Worm (Caenorhabditis elegans) whole organism, late embryonic: ENCODE results near the gene C37C3.18.

Experiments used
- C08G9.2 ChIP-seq: sonication (generic microtip); optimal IDR thresholded peaks from 2 replicates; lab custom pipeline; 2016; ENCODE audit warnings: mild to moderate bottlenecking, missing genetic modification characterization, moderate library complexity, missing compliant biosample characterization
- F13H6.1 ChIP-seq: sonication (generic microtip); optimal IDR thresholded peaks from 2 replicates; lab custom pipeline; 2016; ENCODE audit warnings: missing genetic modification characterization, missing compliant biosample characterization
- K09A11.1 ChIP-seq: sonication (generic microtip); optimal IDR thresholded peaks from 2 replicates; lab custom pipeline; 2017; ENCODE audit warnings: antibody characterized with exemption, mild to moderate bottlenecking, missing genetic modification characterization, missing compliant biosample characterization; ENCODE audit not compliant: insufficient read depth
- T23F11.4 ChIP-seq: fragments of 200-800 bp; sonication (Bioruptor generic); optimal IDR thresholded peaks from 2 replicates; lab custom pipeline; 2018; ENCODE audit warnings: mild to moderate bottlenecking, missing genetic modification characterization, missing compliant biosample characterization
- ahr-1 ChIP-seq: sonication (generic microtip); optimal IDR thresholded peaks from 2 replicates; lab custom pipeline; 2016; ENCODE audit warnings: missing genetic modification characterization, missing compliant biosample characterization
- ama-1 ChIP-seq: fragments of 150-350 bp; optimal IDR thresholded peaks from 2 replicates; lab custom pipeline; 2014
- ceh-2 ChIP-seq: sonication (generic microtip); optimal IDR thresholded peaks from 2 replicates; lab custom pipeline; 2016; ENCODE audit warnings: missing genotype, missing genetic modification characterization, missing compliant biosample characterization
- ceh-30 ChIP-seq: fragments of 150-350 bp; optimal IDR thresholded peaks from 2 replicates; lab custom pipeline; 2014; ENCODE audit warnings: missing biosample characterization, missing genetic modification characterization
- ceh-31 ChIP-seq: sonication (generic microtip); optimal IDR thresholded peaks from 2 replicates; lab custom pipeline; 2016; ENCODE audit warnings: missing genetic modification characterization, missing compliant biosample characterization
- ceh-34 ChIP-seq: sonication (generic microtip); optimal IDR thresholded peaks from 2 replicates; lab custom pipeline; 2016; ENCODE audit warnings: mild to moderate bottlenecking, missing genetic modification characterization, missing compliant biosample characterization
- ceh-48 ChIP-seq: sonication (generic microtip); optimal IDR thresholded peaks from 2 replicates; lab custom pipeline; 2016; ENCODE audit warnings: missing genetic modification characterization, inconsistent platforms, missing compliant biosample characterization
- ceh-9 ChIP-seq: sonication (generic microtip); optimal IDR thresholded peaks from 2 replicates; lab custom pipeline; 2016; ENCODE audit warnings: mild to moderate bottlenecking, missing genetic modification characterization, inconsistent platforms, missing compliant biosample characterization
- eyg-1 ChIP-seq: sonication (generic microtip); optimal IDR thresholded peaks from 2 replicates; lab custom pipeline; 2016; ENCODE audit warnings: missing genotype, missing genetic modification characterization, missing compliant biosample characterization
- fkh-10 ChIP-seq: fragments of 150-350 bp; optimal IDR thresholded peaks from 2 replicates; lab custom pipeline; 2014; ENCODE audit warnings: missing biosample characterization, missing genetic modification reagents, missing genetic modification characterization
- hlh-15 ChIP-seq: sonication (generic microtip); optimal IDR thresholded peaks from 2 replicates; lab custom pipeline; 2016; ENCODE audit warnings: missing genetic modification characterization, missing compliant biosample characterization
- hlh-30 ChIP-seq: sonication (generic microtip); optimal IDR thresholded peaks from 2 replicates; lab custom pipeline; 2017; ENCODE audit warnings: antibody characterized with exemption, missing genetic modification characterization, missing compliant biosample characterization; ENCODE audit not compliant: insufficient read depth
- hlh-8 ChIP-seq: sonication (generic microtip); optimal IDR thresholded peaks from 2 replicates; lab custom pipeline; 2016; ENCODE audit warnings: missing genotype, missing genetic modification characterization, missing compliant biosample characterization
- lim-6 ChIP-seq: sonication (generic microtip); optimal IDR thresholded peaks from 2 replicates; lab custom pipeline; 2016; ENCODE audit warnings: missing genetic modification characterization, missing compliant biosample characterization
- madf-2 ChIP-seq: sonication (generic microtip); optimal IDR thresholded peaks from 2 replicates; lab custom pipeline; 2017; ENCODE audit warnings: missing genetic modification characterization, missing compliant biosample characterization
- nfya-1 ChIP-seq: sonication (generic microtip); optimal IDR thresholded peaks from 2 replicates; lab custom pipeline; 2017; ENCODE audit warnings: missing genetic modification characterization, mild to moderate bottlenecking, missing compliant biosample characterization, antibody characterized with exemption, moderate library complexity
- nhr-232 ChIP-seq: sonication (generic microtip); optimal IDR thresholded peaks from 2 replicates; lab custom pipeline; 2016; ENCODE audit warnings: missing genetic modification characterization, missing compliant biosample characterization
- npax-4 ChIP-seq: sonication (generic microtip); optimal IDR thresholded peaks from 2 replicates; lab custom pipeline; 2016; ENCODE audit warnings: missing genetic modification characterization, missing compliant biosample characterization
- pag-3 ChIP-seq: sonication (generic microtip); optimal IDR thresholded peaks from 2 replicates; lab custom pipeline; 2016; ENCODE audit warnings: missing compliant biosample characterization, missing genetic modification characterization, borderline replicate concordance
- pat-9 ChIP-seq: fragments of 200-800 bp; sonication (Bioruptor generic); optimal IDR thresholded peaks from 2 replicates; lab custom pipeline; 2018; ENCODE audit warnings: mild to moderate bottlenecking, missing genetic modification characterization, moderate library complexity, missing compliant biosample characterization
- pha-4 ChIP-seq: fragments of 150-350 bp; optimal IDR thresholded peaks from 2 replicates; lab custom pipeline; 2018; ENCODE audit warnings: missing biosample characterization, missing genetic modification reagents, missing genetic modification characterization
- pqm-1 ChIP-seq: sonication (generic microtip); optimal IDR thresholded peaks from 2 replicates; lab custom pipeline; 2016; ENCODE audit warnings: missing genetic modification characterization, missing compliant biosample characterization
- pros-1 ChIP-seq: fragments of 150-350 bp; optimal IDR thresholded peaks from 2 replicates; lab custom pipeline; 2014; ENCODE audit warnings: missing biosample characterization, missing genetic modification reagents, missing genetic modification characterization
- ref-2 ChIP-seq: sonication (generic microtip); optimal IDR thresholded peaks from 2 replicates; lab custom pipeline; 2016; ENCODE audit warnings: missing genetic modification characterization, missing compliant biosample characterization
- rnt-1 ChIP-seq: sonication (generic microtip); optimal IDR thresholded peaks from 2 replicates; lab custom pipeline; 2016; ENCODE audit warnings: missing genetic modification characterization, missing compliant biosample characterization
- sox-2 ChIP-seq: fragments of 200-800 bp; sonication (Bioruptor generic); IDR thresholded peaks from 2 replicates; pipeline ENCODE4 v1.3.6; 2022; ENCODE audit warnings: missing genetic modification reagents, missing genetic modification characterization, missing compliant biosample characterization
- sox-4 ChIP-seq: sonication (generic microtip); optimal IDR thresholded peaks from 2 replicates; lab custom pipeline; 2017; ENCODE audit warnings: mild to moderate bottlenecking, missing genetic modification characterization, inconsistent platforms, missing compliant biosample characterization
- tbx-2 ChIP-seq: sonication (generic microtip); optimal IDR thresholded peaks from 2 replicates; lab custom pipeline; 2016; ENCODE audit warnings: missing genetic modification characterization, missing compliant biosample characterization
- ttx-3 ChIP-seq: sonication (generic microtip); optimal IDR thresholded peaks from 2 replicates; lab custom pipeline; 2016; ENCODE audit warnings: missing genetic modification reagents, missing genetic modification characterization, missing compliant biosample characterization
- unc-42 ChIP-seq: sonication (generic microtip); optimal IDR thresholded peaks from 2 replicates; lab custom pipeline; 2016; ENCODE audit warnings: missing genotype, missing genetic modification characterization, missing compliant biosample characterization
- unc-55 ChIP-seq: sonication (generic microtip); optimal IDR thresholded peaks from 2 replicates; lab custom pipeline; 2017; ENCODE audit warnings: missing biosample characterization, missing genetic modification reagents, missing genetic modification characterization

Gene C37C3.18

DNA sequence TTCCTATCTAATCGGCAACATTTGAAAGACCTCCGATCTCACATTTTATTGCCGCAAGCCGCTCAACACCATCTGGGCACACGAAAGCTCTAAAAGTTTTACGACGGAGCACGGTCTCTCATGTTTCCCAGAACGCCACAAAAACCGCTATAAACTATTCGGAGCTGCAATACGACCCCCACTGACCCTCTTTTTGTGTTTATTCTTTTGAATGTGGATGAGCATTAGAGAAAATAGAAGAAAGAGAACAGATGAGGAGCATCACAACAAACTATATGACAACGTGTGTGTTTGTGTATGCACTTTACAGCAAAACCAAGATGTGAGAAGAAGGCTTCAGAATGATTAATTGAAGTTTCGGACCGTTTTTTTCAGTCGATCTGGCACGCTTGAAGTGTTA is 30.7 kb upstream of the C37C3.18 start:
- TF ChIP-seq hlh-8 (tag; lab: Kevin White, UChicago) = peak; percentile 58
- TF ChIP-seq unc-55 (GFP tag; lab: Kevin White, UChicago) = peak; percentile 10
- TF ChIP-seq nfya-1 (tag; lab: Kevin White, UChicago) = no peak
- no peak for TF ChIP-seq npax-4 (tag; lab: Kevin White, UChicago)
- no peak for TF ChIP-seq madf-2 (tag; lab: Kevin White, UChicago)
- TF ChIP-seq T23F11.4 (GFP tag; lab: Kevin White, UChicago) = no peak
- TF ChIP-seq, all 69 proteins: peak for 2

DNA sequence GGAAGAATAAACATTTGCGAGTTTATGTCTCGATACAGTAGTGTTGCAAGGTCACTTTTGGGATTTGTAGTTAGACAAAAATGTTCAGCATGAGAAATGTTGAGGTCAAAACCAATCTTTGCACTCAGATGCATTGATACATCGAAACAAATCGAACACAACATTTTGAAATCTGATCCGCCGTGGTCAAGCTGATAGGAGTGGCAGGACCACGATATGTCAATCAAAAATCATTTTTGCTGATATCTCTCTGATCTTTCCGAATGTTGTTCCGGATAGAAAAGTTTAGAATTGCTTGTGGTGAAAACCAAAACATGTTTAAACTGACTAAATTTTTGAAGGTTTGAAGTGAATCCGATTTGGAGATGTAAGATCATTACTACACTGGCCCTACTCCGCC is 29.0 kb upstream of the C37C3.18 start:
- TF ChIP-seq unc-55 (GFP tag; lab: Kevin White, UChicago) = peak; percentile 58
- no peak for TF ChIP-seq F13H6.1

DNA sequence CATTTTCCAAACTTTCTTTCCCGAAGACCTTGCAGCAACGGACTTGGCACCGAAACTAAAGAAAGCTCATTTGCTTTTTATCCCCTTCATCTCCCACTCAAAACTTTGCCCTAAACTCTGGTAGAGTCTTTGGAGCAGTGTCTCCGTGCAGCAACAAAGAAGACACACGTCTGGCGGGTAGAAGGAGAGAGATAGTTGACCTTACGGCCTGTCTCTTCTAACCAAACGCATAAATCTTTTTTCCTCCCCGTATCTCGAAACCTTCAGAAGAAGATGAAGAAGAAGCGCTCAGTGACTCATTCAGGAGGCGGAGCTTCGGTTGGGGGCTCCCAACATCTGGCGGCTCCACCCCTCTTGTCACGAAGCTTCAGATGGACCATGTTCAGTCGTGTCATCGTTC is 28.4 kb upstream of the C37C3.18 start:
- TF ChIP-seq hlh-8 (tag; lab: Kevin White, UChicago) (peak; percentile 64), unc-55 (GFP tag; lab: Kevin White, UChicago) (peak; percentile 3), lim-6 (tag; lab: Kevin White, UChicago) (no peak)
- TF ChIP-seq, all 69 proteins: peak for 2

DNA sequence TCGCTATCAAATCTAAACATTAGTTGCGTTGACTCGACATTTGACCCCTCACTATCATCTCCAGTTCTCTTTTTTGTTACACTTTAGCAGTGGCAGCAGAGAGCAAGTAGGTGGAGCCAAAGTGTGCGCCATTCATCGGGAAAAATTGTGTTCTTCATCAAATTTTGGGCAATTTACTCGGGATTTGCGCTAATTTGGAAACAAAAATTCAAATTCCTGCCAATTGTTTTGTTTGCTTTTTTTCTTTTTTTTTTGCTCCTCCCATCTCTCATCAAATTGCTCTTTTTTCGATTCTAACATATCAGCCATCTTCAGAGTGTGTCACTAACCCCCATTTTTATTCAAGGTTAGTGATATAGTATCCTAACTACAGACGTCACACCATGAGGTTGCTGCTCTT is 27.9 kb upstream of the C37C3.18 start, which contains the start of gene mig-6:
Gene mig-6, plus strand, starts transcription at position 301 of the 400 bp plus-strand sequence.
- no peak for TF ChIP-seq ceh-30 (tag; lab: Kevin White, UChicago)
- no peak for TF ChIP-seq ceh-9 (tag; lab: Kevin White, UChicago)
- TF ChIP-seq C08G9.2 (tag; lab: Kevin White, UChicago) = no peak
- no peak for TF ChIP-seq tbx-2 (tag; lab: Kevin White, UChicago)
- TF ChIP-seq ahr-1 = no peak
- TF ChIP-seq ceh-2 = no peak
- TF ChIP-seq unc-42 = no peak
- no peak for TF ChIP-seq hlh-15
- no peak for TF ChIP-seq fkh-10 (GFP tag; lab: Kevin White, UChicago)
- TF ChIP-seq pqm-1 = no peak
- no peak for TF ChIP-seq rnt-1 (tag; lab: Kevin White, UChicago)
- no peak for TF ChIP-seq ref-2 (tag; lab: Kevin White, UChicago)
- no peak for TF ChIP-seq unc-55 (GFP tag; lab: Kevin White, UChicago)
- no peak for TF ChIP-seq K09A11.1 (tag; lab: Kevin White, UChicago)
- no peak for TF ChIP-seq sox-2 (GFP tag; lab: Robert Waterston, UW)
- TF ChIP-seq pag-3 (tag; lab: Kevin White, UChicago) = no peak
- no peak for TF ChIP-seq nhr-232 (tag; lab: Kevin White, UChicago)
- no peak for TF ChIP-seq ceh-48 (tag; lab: Kevin White, UChicago)

DNA sequence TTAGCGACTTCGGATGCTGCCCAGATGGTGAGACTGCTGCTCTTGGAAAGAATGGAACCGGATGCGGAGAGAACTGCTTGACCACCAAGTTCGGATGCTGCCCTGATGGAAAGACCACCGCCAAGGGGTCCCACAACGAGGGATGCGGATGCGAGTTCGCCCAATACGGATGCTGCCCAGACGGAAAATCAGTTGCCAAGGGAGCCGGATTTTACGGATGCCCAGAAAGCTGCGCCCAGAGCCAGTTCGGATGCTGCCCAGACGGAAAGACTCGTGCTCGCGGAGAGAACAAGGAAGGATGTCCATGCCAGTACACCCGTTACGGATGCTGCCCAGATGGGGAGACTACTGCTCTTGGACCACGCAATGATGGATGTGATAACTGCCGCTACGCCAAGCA is 23.8 kb upstream of the C37C3.18 start:
- TF ChIP-seq pat-9 (tag; lab: Kevin White, UChicago) = no peak
- TF ChIP-seq ref-2 (tag; lab: Kevin White, UChicago) = no peak
- TF ChIP-seq ceh-2 = no peak
- no peak for TF ChIP-seq F13H6.1
- TF ChIP-seq eyg-1 (tag; lab: Kevin White, UChicago) = no peak
- no peak for TF ChIP-seq C08G9.2 (tag; lab: Kevin White, UChicago)
- TF ChIP-seq ceh-34 (tag; lab: Kevin White, UChicago) = no peak
- TF ChIP-seq hlh-15 = no peak
- no peak for TF ChIP-seq pros-1 (tag; lab: Kevin White, UChicago)
- TF ChIP-seq pha-4 (tag; lab: Kevin White, UChicago) = no peak
- no peak for TF ChIP-seq hlh-8 (tag; lab: Kevin White, UChicago)
- TF ChIP-seq ama-1 = no peak
- TF ChIP-seq madf-2 (tag; lab: Kevin White, UChicago) = no peak
- no peak for TF ChIP-seq sox-4
- TF ChIP-seq pag-3 (tag; lab: Kevin White, UChicago) = no peak

DNA sequence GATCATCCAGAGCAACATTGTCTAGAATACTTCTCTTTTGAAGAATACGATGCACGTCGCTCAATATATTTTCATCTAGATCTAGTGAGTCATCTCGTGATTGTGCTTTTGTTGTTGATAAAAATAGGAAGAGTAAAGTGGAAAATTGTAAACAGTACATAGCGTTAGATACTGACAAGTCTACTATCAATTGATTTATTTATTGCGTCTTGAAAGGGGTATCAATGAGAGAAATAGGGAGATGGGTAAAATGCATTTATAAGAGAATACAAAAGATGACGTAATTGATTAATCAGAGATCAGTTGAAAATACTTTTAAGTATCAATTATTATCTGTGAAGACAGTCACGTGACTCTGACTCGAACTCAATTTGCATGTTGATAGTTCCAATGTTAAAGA is 17.9 kb upstream of the C37C3.18 start, which contains the start of gene txt-5:
Gene txt-5, minus strand, starts transcription at position 224 of the 400 bp plus-strand sequence.
- TF ChIP-seq ceh-31 (no peak), ttx-3 (tag; lab: Kevin White, UChicago) (no peak), hlh-8 (tag; lab: Kevin White, UChicago) (no peak), ama-1 (no peak), F13H6.1 (no peak), hlh-30 (tag; lab: Kevin White, UChicago) (peak; percentile 39)
